Fruit fly (Drosophila melanogaster) whole organism, embryonic: Measurements from ENCODE around the gene Pdhb.

Experiments used
- CG10267 ChIP-seq: fragments of 200-800 bp; sonication (Bioruptor generic); optimal IDR thresholded peaks from 2 replicates; lab custom pipeline; 2018; ENCODE audit warnings: missing biosample characterization, mild to moderate bottlenecking, missing genetic modification characterization, moderate library complexity
- CG11247 ChIP-seq: fragments of 200-800 bp; sonication (Bioruptor generic); IDR thresholded peaks from 2 replicates; pipeline ENCODE4 v1.3.6; 2022; ENCODE audit warnings: missing biosample characterization, missing genetic modification characterization
- CG11696 ChIP-seq: fragments of 200-800 bp; sonication (Bioruptor generic); IDR thresholded peaks from 2 replicates; pipeline ENCODE4 v1.3.6; 2022; ENCODE audit warnings: missing biosample characterization, missing genetic modification characterization
- CG11723 ChIP-seq: fragments of 200-800 bp; sonication (Bioruptor generic); optimal IDR thresholded peaks from 2 replicates; lab custom pipeline; 2017; ENCODE audit warnings: missing biosample characterization, mild to moderate bottlenecking, missing genetic modification characterization
- CG12071 ChIP-seq: fragments of 200-800 bp; sonication (Bioruptor generic); optimal IDR thresholded peaks from 3 replicates; lab custom pipeline; 2018; ENCODE audit warnings: missing biosample characterization, mild to moderate bottlenecking, missing genetic modification characterization
- CG15073 ChIP-seq: fragments of 200-800 bp; sonication (Bioruptor generic); optimal IDR thresholded peaks from 2 replicates; lab custom pipeline; 2016; ENCODE audit warnings: missing biosample characterization, missing genetic modification characterization
- CG1529 ChIP-seq: fragments of 200-800 bp; sonication (Bioruptor generic); optimal IDR thresholded peaks from 3 replicates; lab custom pipeline; 2018; ENCODE audit warnings: missing biosample characterization, missing genetic modification characterization
- CG16813 ChIP-seq: fragments of 200-800 bp; sonication (Bioruptor generic); IDR thresholded peaks from 3 replicates; pipeline ENCODE4 v1.3.6; 2022; ENCODE audit warnings: missing biosample characterization, missing genetic modification characterization; ENCODE audit not compliant: partially characterized antibody
- CG17361 ChIP-seq: fragments of 200-800 bp; sonication (Bioruptor generic); IDR thresholded peaks from 3 replicates; pipeline ENCODE4 v1.3.6; 2022; ENCODE audit warnings: missing biosample characterization, missing genetic modification characterization
- CG17385 ChIP-seq: fragments of 200-800 bp; sonication (Bioruptor generic); optimal IDR thresholded peaks from 3 replicates; lab custom pipeline; 2018; ENCODE audit warnings: missing biosample characterization, mild to moderate bottlenecking, missing genetic modification characterization
- CG17912 ChIP-seq: fragments of 200-800 bp; sonication (Bioruptor generic); optimal IDR thresholded peaks from 2 replicates; lab custom pipeline; 2018; ENCODE audit warnings: missing biosample characterization, mild to moderate bottlenecking, missing genetic modification characterization
- CG18262 ChIP-seq: fragments of 200-800 bp; optimal IDR thresholded peaks from 3 replicates; lab custom pipeline; 2019; ENCODE audit warnings: missing biosample characterization, mild to moderate bottlenecking, missing genetic modification characterization, moderate library complexity
- CG18764 ChIP-seq: fragments of 200-800 bp; sonication (Bioruptor generic); optimal IDR thresholded peaks from 3 replicates; lab custom pipeline; 2016; ENCODE audit warnings: missing biosample characterization, missing genetic modification characterization
- CG5953 ChIP-seq: fragments of 200-800 bp; sonication (Bioruptor generic); IDR thresholded peaks from 2 replicates; pipeline ENCODE4 v1.3.6; 2022; ENCODE audit warnings: missing biosample characterization, missing genetic modification characterization
- CG6813 ChIP-seq: fragments of 200-800 bp; sonication (Bioruptor generic); optimal IDR thresholded peaks from 2 replicates; lab custom pipeline; 2017; ENCODE audit warnings: missing biosample characterization, missing genetic modification characterization, mild to moderate bottlenecking, moderate library complexity, missing genetic modification reagents
- CG7556 ChIP-seq: fragments of 200-800 bp; sonication (Bioruptor generic); optimal IDR thresholded peaks from 2 replicates; lab custom pipeline; 2017; ENCODE audit warnings: missing biosample characterization, mild to moderate bottlenecking, missing genetic modification characterization
- CG7928 ChIP-seq: fragments of 200-800 bp; sonication (Bioruptor generic); optimal IDR thresholded peaks from 2 replicates; lab custom pipeline; 2017; ENCODE audit warnings: missing biosample characterization, mild to moderate bottlenecking, missing genetic modification characterization
- CG8089 ChIP-seq: fragments of 200-800 bp; sonication (Bioruptor generic); optimal IDR thresholded peaks from 3 replicates; lab custom pipeline; 2016; ENCODE audit warnings: missing biosample characterization, missing genetic modification characterization
- CG8281 ChIP-seq: fragments of 200-800 bp; sonication (Bioruptor generic); optimal IDR thresholded peaks from 2 replicates; lab custom pipeline; 2018; ENCODE audit warnings: missing biosample characterization, mild to moderate bottlenecking, missing genetic modification characterization, moderate library complexity
- CG8388 ChIP-seq: fragments of 200-800 bp; sonication (Bioruptor generic); optimal IDR thresholded peaks from 2 replicates; lab custom pipeline; 2019; ENCODE audit warnings: missing biosample characterization, mild to moderate bottlenecking, missing genetic modification characterization, moderate library complexity
- CG9609 ChIP-seq: fragments of 200-800 bp; sonication (Bioruptor generic); optimal IDR thresholded peaks from 3 replicates; lab custom pipeline; 2016; ENCODE audit warnings: missing biosample characterization, missing genetic modification characterization
- CG9727 ChIP-seq: fragments of 200-800 bp; sonication (Bioruptor generic); optimal IDR thresholded peaks from 3 replicates; lab custom pipeline; 2017; ENCODE audit warnings: missing biosample characterization, mild to moderate bottlenecking, missing genetic modification characterization
- CrebB ChIP-seq: fragments of 200-800 bp; sonication (Bioruptor generic); optimal IDR thresholded peaks from 3 replicates; lab custom pipeline; 2018; ENCODE audit warnings: missing biosample characterization, mild to moderate bottlenecking, missing genetic modification characterization
- D ChIP-seq, 2 experiments: fragments of 200-800 bp in 1 of 2; fragments of >200 bp in 1 of 2; sonication (Bioruptor generic) in 1 of 2; optimal IDR thresholded peaks; 2 replicates in 1 of 2; 3 replicates in 1 of 2; lab custom pipeline; 2017; ENCODE audit warnings: mild to moderate bottlenecking in 1 of 2, missing biosample characterization in 1 of 2, missing genetic modification characterization in 1 of 2, missing genetic modification reagents in 1 of 2
- Gsc ChIP-seq: fragments of 200-800 bp; sonication (Bioruptor generic); IDR thresholded peaks from 2 replicates; pipeline ENCODE4 v1.3.6; 2022; ENCODE audit warnings: missing biosample characterization, missing genetic modification characterization
- HHEX ChIP-seq: fragments of 200-800 bp; sonication (Bioruptor generic); optimal IDR thresholded peaks from 3 replicates; lab custom pipeline; 2017; ENCODE audit warnings: missing biosample characterization, mild to moderate bottlenecking, missing genetic modification characterization, missing genetic modification reagents
- Hmx ChIP-seq: fragments of 200-800 bp; sonication (Bioruptor generic); optimal IDR thresholded peaks from 2 replicates; lab custom pipeline; 2016; ENCODE audit warnings: missing biosample characterization, missing genetic modification characterization
- Nf-YB ChIP-seq: fragments of 200-800 bp; sonication (Bioruptor generic); optimal IDR thresholded peaks from 3 replicates; lab custom pipeline; 2019; ENCODE audit warnings: missing biosample characterization, mild to moderate bottlenecking, missing genetic modification characterization, moderate library complexity
- Optix ChIP-seq: fragments of 200-800 bp; sonication (Bioruptor generic); IDR thresholded peaks from 3 replicates; pipeline ENCODE4 v1.3.6; 2022; ENCODE audit warnings: missing biosample characterization, missing genetic modification characterization
- PHDP ChIP-seq: fragments of 200-800 bp; sonication (Bioruptor generic); optimal IDR thresholded peaks from 3 replicates; lab custom pipeline; 2018; ENCODE audit warnings: missing biosample characterization, mild to moderate bottlenecking, missing genetic modification characterization, moderate library complexity
- Poxn ChIP-seq: fragments of 200-800 bp; sonication (Bioruptor generic); IDR thresholded peaks from 2 replicates; pipeline ENCODE4 v1.3.6; 2022; ENCODE audit warnings: missing biosample characterization, missing genetic modification characterization
- Ptx1 ChIP-seq: fragments of 200-800 bp; sonication (Bioruptor generic); IDR thresholded peaks from 2 replicates; pipeline ENCODE4 v1.3.6; 2022; ENCODE audit warnings: missing biosample characterization, missing genetic modification characterization
- Ravus ChIP-seq: fragments of 200-800 bp; sonication (Bioruptor generic); IDR thresholded peaks from 2 replicates; pipeline ENCODE4 v1.3.6; 2022; ENCODE audit warnings: missing biosample characterization, missing genetic modification characterization
- Six4 ChIP-seq: fragments of 200-800 bp; sonication (Bioruptor generic); optimal IDR thresholded peaks from 2 replicates; lab custom pipeline; 2016; ENCODE audit warnings: missing biosample characterization, missing genetic modification characterization
- Tbp ChIP-seq: fragments of >200 bp; optimal IDR thresholded peaks from 2 replicates; lab custom pipeline; 2018; ENCODE audit warnings: missing biosample characterization, missing genetic modification characterization
- YL-1 ChIP-seq: fragments of 200-800 bp; sonication (Bioruptor generic); optimal IDR thresholded peaks from 3 replicates; lab custom pipeline; 2017; ENCODE audit warnings: missing biosample characterization, mild to moderate bottlenecking, missing genetic modification characterization
- ab ChIP-seq: fragments of 200-800 bp; sonication (Bioruptor generic); optimal IDR thresholded peaks from 2 replicates; lab custom pipeline; 2016; ENCODE audit warnings: missing biosample characterization, missing genetic modification characterization
- bab2 ChIP-seq: fragments of 200-800 bp; sonication (Bioruptor generic); optimal IDR thresholded peaks from 2 replicates; lab custom pipeline; 2016; ENCODE audit warnings: missing biosample characterization, missing genetic modification characterization
- chinmo ChIP-seq: fragments of 200-800 bp; sonication (Bioruptor generic); IDR thresholded peaks from 4 replicates; pipeline ENCODE4 v1.3.6; 2022; ENCODE audit warnings: missing biosample characterization, missing genetic modification characterization; ENCODE audit not compliant: partially characterized antibody
- crc ChIP-seq: fragments of 200-800 bp; sonication (Bioruptor generic); optimal IDR thresholded peaks from 2 replicates; lab custom pipeline; 2016; ENCODE audit warnings: missing biosample characterization, missing genetic modification characterization
- crol ChIP-seq: fragments of 200-800 bp; sonication (Bioruptor generic); IDR thresholded peaks from 2 replicates; pipeline ENCODE4 v1.3.6; 2022; ENCODE audit warnings: missing biosample characterization, missing genetic modification characterization
- gt ChIP-seq: fragments of 200-800 bp; sonication (Bioruptor generic); IDR thresholded peaks from 2 replicates; pipeline ENCODE4 v1.3.6; 2022; ENCODE audit warnings: missing biosample characterization, missing genetic modification characterization
- jing ChIP-seq: fragments of 200-800 bp; sonication (Bioruptor generic); optimal IDR thresholded peaks from 2 replicates; lab custom pipeline; 2018; ENCODE audit warnings: missing biosample characterization, mild to moderate bottlenecking, missing genetic modification characterization
- lmd ChIP-seq: fragments of 200-800 bp; sonication (Bioruptor generic); IDR thresholded peaks from 2 replicates; pipeline ENCODE4 v1.3.6; 2022; ENCODE audit warnings: missing biosample characterization, missing genetic modification characterization
- lov ChIP-seq, 2 experiments: fragments of 200-800 bp in 1 of 2; fragments of >200 bp in 1 of 2; sonication (Bioruptor generic) in 1 of 2; IDR thresholded peaks in 1 of 2; optimal IDR thresholded peaks in 1 of 2; 2 replicates in 1 of 2; 3 replicates in 1 of 2; pipeline versions ENCODE4 v1.3.6 to Lab custom; 2017 to 2022; ENCODE audit warnings: missing biosample characterization in 1 of 2, missing genetic modification characterization in 1 of 2
- onecut ChIP-seq: fragments of 200-800 bp; sonication (Bioruptor generic); IDR thresholded peaks from 2 replicates; pipeline ENCODE4 v1.3.6; 2022; ENCODE audit warnings: missing biosample characterization, missing genetic modification characterization
- sens ChIP-seq: fragments of 200-800 bp; sonication (Bioruptor generic); peaks from one replicate; lab custom pipeline; 2016; ENCODE audit warnings: missing biosample characterization, missing genetic modification characterization
- seq ChIP-seq: fragments of 200-800 bp; sonication (Bioruptor generic); IDR thresholded peaks from 2 replicates; pipeline ENCODE4 v1.3.6; 2022; ENCODE audit warnings: missing biosample characterization, missing genetic modification characterization
- stwl ChIP-seq: fragments of 200-800 bp; sonication (Bioruptor generic); optimal IDR thresholded peaks from 3 replicates; lab custom pipeline; 2018; ENCODE audit warnings: missing biosample characterization, mild to moderate bottlenecking, missing genetic modification characterization, moderate library complexity
- toy ChIP-seq: fragments of 200-800 bp; sonication (Bioruptor generic); IDR thresholded peaks from 2 replicates; pipeline ENCODE4 v1.3.6; 2022; ENCODE audit warnings: missing biosample characterization, missing genetic modification characterization

The Pdhb gene

DNA sequence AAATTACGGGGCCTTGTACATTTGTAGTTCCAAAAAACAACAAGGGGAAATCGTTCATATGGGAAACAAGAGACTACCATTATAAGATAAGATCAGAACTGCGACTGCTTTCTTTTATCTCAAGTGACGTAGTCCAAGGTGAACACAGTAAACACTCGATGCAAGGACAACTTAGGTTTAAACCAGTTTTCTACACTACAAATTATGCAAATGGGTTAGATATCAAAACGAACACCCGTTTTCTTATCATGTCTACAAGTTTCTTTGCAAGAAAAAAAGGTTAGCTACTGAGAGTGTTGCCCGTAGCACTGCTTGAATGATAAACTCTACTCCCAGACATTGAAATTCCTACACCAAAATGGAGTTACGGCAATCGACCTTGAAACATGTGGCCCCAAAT lies 11.3 kb downstream of the Pdhb start (continued):
- peak; percentile 26 for TF ChIP-seq CG18764 (GFP tag; lab: Kevin White, UChicago)
- TF ChIP-seq stwl (tag; lab: Kevin White, UChicago) = no peak
- TF ChIP-seq HHEX = peak; percentile 45
- no peak for TF ChIP-seq crol
- no peak for TF ChIP-seq CrebB (tag; lab: Kevin White, UChicago)
- TF ChIP-seq CG16813 (GFP tag; lab: Robert Waterston, UW) = no peak
- peak; percentile 9; the same call in 1 of the 2 replicates for TF ChIP-seq Ravus (GFP tag; lab: Robert Waterston, UW)
- TF ChIP-seq CG17361 (GFP tag; lab: Robert Waterston, UW) = peak; percentile 71
- TF ChIP-seq CG7928 (GFP tag; lab: Kevin White, UChicago) = no peak
- peak; percentile 41; the same call in 1 of the 2 replicates for TF ChIP-seq CG5953 (GFP tag; lab: Robert Waterston, UW)
- TF ChIP-seq CG9609 = peak; percentile 4
- TF ChIP-seq CG9727 (GFP tag; lab: Kevin White, UChicago) = peak; percentile 45
- peak; percentile 40 for TF ChIP-seq CG10267 (tag; lab: Kevin White, UChicago)
- TF ChIP-seq CG17912 (GFP tag; lab: Kevin White, UChicago) = no peak
- no peak for TF ChIP-seq seq (GFP tag; lab: Robert Waterston, UW)
- TF ChIP-seq CG11247 (GFP tag; lab: Robert Waterston, UW) = peak; percentile 74
- peak; percentile 5 for TF ChIP-seq CG8281 (tag; lab: Kevin White, UChicago)
- no peak for TF ChIP-seq jing (GFP tag; lab: Kevin White, UChicago)
- TF ChIP-seq ab (GFP tag; lab: Kevin White, UChicago) = no peak
- peak; percentile 71 for TF ChIP-seq CG8388 (GFP tag; lab: Kevin White, UChicago)
- TF ChIP-seq lov (optimal IDR thresholded peaks at IDR 0.05; lab: Kevin White, UChicago) = no peak
- TF ChIP-seq lov (GFP tag; IDR thresholded peaks at IDR 0.05; lab: Robert Waterston, UW) = peak; percentile 86
- TF ChIP-seq CG18262 (tag; lab: Kevin White, UChicago) = peak; percentile 63
- peak; percentile 92 for TF ChIP-seq sens
- peak; percentile 76; the same call in 2 of the 3 replicates for TF ChIP-seq Optix
- peak; percentile 28 for TF ChIP-seq CG12071 (GFP tag; lab: Kevin White, UChicago)
- TF ChIP-seq CG11723 (GFP tag; lab: Kevin White, UChicago) = no peak
- peak; percentile 76 for TF ChIP-seq bab2 (GFP tag; lab: Kevin White, UChicago)
- TF ChIP-seq chinmo (GFP tag; lab: Robert Waterston, UW) = no peak
- TF ChIP-seq CG1529 (GFP tag; lab: Kevin White, UChicago) = peak; percentile 34
- TF ChIP-seq Gsc (GFP tag; lab: Robert Waterston, UW) = peak; percentile 35; the same call in 1 of the 2 replicates
- TF ChIP-seq D (optimal IDR thresholded peaks at IDR 0.05; lab: Kevin White, UChicago) = no peak
- peak; percentile 52 for TF ChIP-seq D (GFP tag; optimal IDR thresholded peaks at IDR 0.05; lab: Kevin White, UChicago)
- peak; percentile 38 for TF ChIP-seq CG6813
- TF ChIP-seq gt (GFP tag; lab: Robert Waterston, UW) = peak; percentile 41; the same call in 1 of the 2 replicates
- TF ChIP-seq YL-1 (GFP tag; lab: Kevin White, UChicago) = no peak
- TF ChIP-seq CG17385 = peak; percentile 51
- no peak for TF ChIP-seq CG15073 (GFP tag; lab: Kevin White, UChicago)
- TF ChIP-seq CG11696 (GFP tag; lab: Robert Waterston, UW) = 0 out of 2 replicates have a peak, but pooled peaks have one; percentile 20
- peak; percentile 59 for TF ChIP-seq onecut
- TF ChIP-seq Poxn (GFP tag; lab: Robert Waterston, UW) = no peak
- no peak for TF ChIP-seq Tbp
- no peak for TF ChIP-seq toy (GFP tag; lab: Robert Waterston, UW)
- peak; percentile 3 for TF ChIP-seq crc (GFP tag; lab: Kevin White, UChicago)
- peak; percentile 48 for TF ChIP-seq Six4 (GFP tag; lab: Kevin White, UChicago)
- peak; percentile 59 for TF ChIP-seq PHDP (tag; lab: Kevin White, UChicago)
- TF ChIP-seq CG7556 = peak; percentile 38
- peak; percentile 74 for TF ChIP-seq lmd
- no peak for TF ChIP-seq Hmx
- peak; percentile 31 for TF ChIP-seq Nf-YB (GFP tag; lab: Kevin White, UChicago)
- TF ChIP-seq CG8089 (GFP tag; lab: Kevin White, UChicago) = no peak
- peak; percentile 81 for TF ChIP-seq Ptx1
